Fruit fly (Drosophila melanogaster): ENCODE data around the gene CG9008.
A peak's percentile ranks its signal among the peaks of the same experiment; 100 is the strongest.

Gene CG9008

dm6 chr2L:13783264-13784154 is 3.5 kb upstream of the CG9008 start, which contains the start of gene Eato:
Eato (plus strand) TSS chr2L:13784084.
- TF ChIP-seq CG15710 (tag; optimal IDR thresholded peaks at IDR 0.05), result peak; percentile 0
- TF ChIP-seq EcR (GFP tag; optimal IDR thresholded peaks at IDR 0.05), result no peak
- TF ChIP-seq D1 (tag; optimal IDR thresholded peaks at IDR 0.05), result no peak
- TF ChIP-seq fd96Ca (GFP tag; IDR thresholded peaks at IDR 0.05), result no peak
- peak; percentile 22 for TF ChIP-seq Snoo (tag; optimal IDR thresholded peaks at IDR 0.05)
- no peak for TF ChIP-seq CG12605 (GFP tag; IDR thresholded peaks at IDR 0.05)
- no peak for TF ChIP-seq Pif1B (GFP tag; optimal IDR thresholded peaks at IDR 0.05)

DNA sequence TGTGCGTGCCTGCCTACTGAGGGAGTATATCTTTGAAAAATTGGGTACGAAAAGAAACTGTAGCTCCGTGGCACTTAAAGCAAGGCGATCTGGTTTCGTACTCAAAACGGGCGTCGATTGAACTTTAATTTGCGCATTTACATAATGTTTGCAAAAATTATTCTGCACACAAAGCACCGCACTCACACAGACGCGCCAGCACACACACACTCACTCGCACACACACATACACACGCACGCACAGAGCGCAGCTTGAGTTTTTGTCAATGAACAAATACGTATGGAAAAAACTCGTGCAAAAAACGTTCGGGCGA is 213 bp downstream of the CG9008 start:
- no peak for TF ChIP-seq CG32121 (GFP tag; IDR thresholded peaks at IDR 0.05)
- TF ChIP-seq CG8159 (tag; optimal IDR thresholded peaks at IDR 0.05), result no peak
- TF ChIP-seq CG12605 (GFP tag; IDR thresholded peaks at IDR 0.05), result peak; percentile 54; the same call in 1 of the 2 replicates
- 0 out of 3 replicates have a peak, but pooled peaks have one; percentile 27 for TF ChIP-seq fd96Ca (GFP tag; IDR thresholded peaks at IDR 0.05)
- TF ChIP-seq CG17806 (tag; optimal IDR thresholded peaks at IDR 0.05), result no peak
- TF ChIP-seq CG9948 (tag; optimal IDR thresholded peaks at IDR 0.05), result no peak
- no peak for TF ChIP-seq CG4496 (GFP tag; IDR thresholded peaks at IDR 0.05)
- no peak for TF ChIP-seq CG15710 (tag; optimal IDR thresholded peaks at IDR 0.05)
- no peak for TF ChIP-seq gl (tag; optimal IDR thresholded peaks at IDR 0.05)
- TF ChIP-seq CG14655 (GFP tag; optimal IDR thresholded peaks at IDR 0.05), result no peak
- no peak for TF ChIP-seq D1 (tag; optimal IDR thresholded peaks at IDR 0.05)
- TF ChIP-seq CG8301 (tag; optimal IDR thresholded peaks at IDR 0.05), result no peak
- no peak for TF ChIP-seq CG34367 (tag; optimal IDR thresholded peaks at IDR 0.05)
- TF ChIP-seq Ets98B (GFP tag; IDR thresholded peaks at IDR 0.05), result peak; percentile 52
- no peak for TF ChIP-seq rn (GFP tag; IDR thresholded peaks at IDR 0.05)
- TF ChIP-seq EcR (GFP tag; optimal IDR thresholded peaks at IDR 0.05), result peak; percentile 38
- TF ChIP-seq CG10348 (GFP tag; IDR thresholded peaks at IDR 0.05), result no peak
- no peak for TF ChIP-seq Pif1B (GFP tag; optimal IDR thresholded peaks at IDR 0.05)
- TF ChIP-seq Pif1A (GFP tag; optimal IDR thresholded peaks at IDR 0.05), result no peak
- TF ChIP-seq Snoo (tag; optimal IDR thresholded peaks at IDR 0.05), result no peak
- TF ChIP-seq CG13204 (GFP tag; optimal IDR thresholded peaks at IDR 0.05), result no peak

- TF ChIP-seq Snoo (tag; optimal IDR thresholded peaks at IDR 0.05) (no peak), rn (GFP tag; IDR thresholded peaks at IDR 0.05) (no peak), Ets98B (GFP tag; IDR thresholded peaks at IDR 0.05) (no peak), CG32121 (GFP tag; IDR thresholded peaks at IDR 0.05) (no peak), CG12605 (GFP tag; IDR thresholded peaks at IDR 0.05) (no peak), fd96Ca (GFP tag; IDR thresholded peaks at IDR 0.05) (no peak), CG15710 (tag; optimal IDR thresholded peaks at IDR 0.05) (no peak), EcR (GFP tag; optimal IDR thresholded peaks at IDR 0.05) (no peak), CG34367 (tag; optimal IDR thresholded peaks at IDR 0.05) (no peak), CG10348 (GFP tag; IDR thresholded peaks at IDR 0.05) (no peak)
Measured at dm6 chr2L:13779162-13779561, 803 bp downstream of the CG9008 start.

- TF ChIP-seq CG13204 (GFP tag; optimal IDR thresholded peaks at IDR 0.05) (no peak), CG15710 (tag; optimal IDR thresholded peaks at IDR 0.05) (no peak), EcR (GFP tag; optimal IDR thresholded peaks at IDR 0.05) (no peak), rn (GFP tag; IDR thresholded peaks at IDR 0.05) (peak; percentile 48; the same call in 1 of the 2 replicates), Ets98B (GFP tag; IDR thresholded peaks at IDR 0.05) (peak; percentile 68), CG32121 (GFP tag; IDR thresholded peaks at IDR 0.05) (peak; percentile 68), CG17806 (tag; optimal IDR thresholded peaks at IDR 0.05) (no peak), CG34367 (tag; optimal IDR thresholded peaks at IDR 0.05) (no peak), CG12605 (GFP tag; IDR thresholded peaks at IDR 0.05) (peak; percentile 27; the same call in 1 of the 2 replicates), CG9948 (tag; optimal IDR thresholded peaks at IDR 0.05) (peak; percentile 37), CG8301 (tag; optimal IDR thresholded peaks at IDR 0.05) (peak; percentile 48), D1 (tag; optimal IDR thresholded peaks at IDR 0.05) (no peak), gl (tag; optimal IDR thresholded peaks at IDR 0.05) (no peak), fd96Ca (GFP tag; IDR thresholded peaks at IDR 0.05) (no peak), CG10348 (GFP tag; IDR thresholded peaks at IDR 0.05) (no peak), CG14655 (GFP tag; optimal IDR thresholded peaks at IDR 0.05) (peak; percentile 67), CG8159 (tag; optimal IDR thresholded peaks at IDR 0.05) (peak; percentile 1), Pif1A (GFP tag; optimal IDR thresholded peaks at IDR 0.05) (peak; percentile 48), Pif1B (GFP tag; optimal IDR thresholded peaks at IDR 0.05) (peak; percentile 23), Snoo (tag; optimal IDR thresholded peaks at IDR 0.05) (no peak), CG4496 (GFP tag; IDR thresholded peaks at IDR 0.05) (peak; percentile 65; the same call in 2 of the 3 replicates)
Measured at dm6 chr2L:13778648-13779047, 1.3 kb downstream of the CG9008 start.

dm6 chr2L:13776928-13777686 is 2.9 kb downstream of the CG9008 start:
- TF ChIP-seq CG13204 (GFP tag; optimal IDR thresholded peaks at IDR 0.05) (peak; percentile 66), Ets98B (GFP tag; IDR thresholded peaks at IDR 0.05) (no peak), EcR (GFP tag; optimal IDR thresholded peaks at IDR 0.05) (peak; percentile 85), gl (tag; optimal IDR thresholded peaks at IDR 0.05) (no peak), CG4496 (GFP tag; IDR thresholded peaks at IDR 0.05) (0 out of 3 replicates have a peak, but pooled peaks have one; percentile 42)

Data from whole organism, pupa.